Worm (Caenorhabditis elegans) whole organism, L1 larva: Measurements from ENCODE around the gene ttll-11.

Source experiments
- Y116A8C.19 ChIP-seq: sonication (generic microtip); optimal IDR thresholded peaks from 2 replicates; lab custom pipeline; 2016; ENCODE audit warnings: missing compliant biosample characterization, missing genetic modification characterization, borderline replicate concordance
- aha-1 ChIP-seq: fragments of 150-350 bp; optimal IDR thresholded peaks from 2 replicates; lab custom pipeline; 2014; ENCODE audit warnings: missing biosample characterization, missing genetic modification characterization
- aly-2 ChIP-seq: fragments of 150-350 bp; optimal IDR thresholded peaks from 2 replicates; lab custom pipeline; 2014; ENCODE audit warnings: missing biosample characterization, missing genetic modification characterization
- ceh-82 ChIP-seq, 3 experiments: fragments of 150-350 bp in 1 of 3; sonication (generic microtip) in 2 of 3; optimal IDR thresholded peaks; 2 replicates each; lab custom pipeline; 2014 to 2017; ENCODE audit warnings: missing biosample characterization in 3 of 3, missing genetic modification characterization in 3 of 3
- ceh-90 ChIP-seq: sonication (generic microtip); optimal IDR thresholded peaks from 2 replicates; lab custom pipeline; 2016; ENCODE audit warnings: missing genetic modification characterization, missing compliant biosample characterization
- ces-1 ChIP-seq: fragments of 150-350 bp; optimal IDR thresholded peaks from 2 replicates; lab custom pipeline; 2014; ENCODE audit warnings: missing biosample characterization, missing genetic modification reagents, missing genetic modification characterization
- jun-1 ChIP-seq: fragments of 150-350 bp; optimal IDR thresholded peaks from 2 replicates; lab custom pipeline; 2014; ENCODE audit warnings: missing biosample characterization, missing genetic modification reagents, missing genetic modification characterization
- lin-39 ChIP-seq: fragments of 150-350 bp; optimal IDR thresholded peaks from 2 replicates; lab custom pipeline; 2014; ENCODE audit warnings: missing biosample characterization, missing genetic modification reagents, missing genetic modification characterization
- nhr-11 ChIP-seq: fragments of 150-350 bp; optimal IDR thresholded peaks from 2 replicates; lab custom pipeline; 2014; ENCODE audit warnings: missing biosample characterization, missing genetic modification characterization
- skn-1 ChIP-seq: fragments of 150-350 bp; optimal IDR thresholded peaks from 2 replicates; lab custom pipeline; 2014; ENCODE audit warnings: missing biosample characterization, missing genetic modification characterization
- tlp-1 ChIP-seq: fragments of 150-350 bp; optimal IDR thresholded peaks from 2 replicates; lab custom pipeline; 2014; ENCODE audit warnings: missing biosample characterization, missing genetic modification characterization
- unc-62 ChIP-seq: fragments of 150-350 bp; optimal IDR thresholded peaks from 2 replicates; lab custom pipeline; 2014; ENCODE audit warnings: missing biosample characterization, missing genetic modification reagents, missing genetic modification characterization

- TF ChIP-seq skn-1 (tag; lab: Kevin White, UChicago) (no peak), unc-62 (no peak), ceh-82 (tag; optimal IDR thresholded peaks at IDR 0.05; lab: Kevin White, UChicago) (no peak), Y116A8C.19 (tag; lab: Kevin White, UChicago) (no peak), ceh-90 (tag; lab: Kevin White, UChicago) (no peak), aly-2 (tag; lab: Kevin White, UChicago) (no peak), aha-1 (no peak), nhr-11 (tag; lab: Kevin White, UChicago) (no peak), ces-1 (GFP tag; lab: Kevin White, UChicago) (no peak), lin-39 (tag; lab: Kevin White, UChicago) (no peak), tlp-1 (tag; lab: Kevin White, UChicago) (no peak), jun-1 (no peak)
Observed at ce11 chrIV:8705504-8705903, 8.0 kb downstream of the ttll-11 start, which contains the start of gene H23L24.4.
